Fruit fly (Drosophila melanogaster) whole organism, embryonic: ENCODE measurements around the gene WDR79.

Experiments
- BtbVII ChIP-seq: fragments of 200-800 bp; sonication (Bioruptor generic); optimal IDR thresholded peaks from 3 replicates; lab custom pipeline; 2017; ENCODE audit warnings: missing biosample characterization, mild to moderate bottlenecking, missing genetic modification characterization
- C15 ChIP-seq: fragments of 200-800 bp; sonication (Bioruptor generic); IDR thresholded peaks from 3 replicates; pipeline ENCODE4 v1.3.6; 2022; ENCODE audit warnings: missing biosample characterization, missing genetic modification characterization
- CG11560 ChIP-seq: fragments of 200-800 bp; sonication (Bioruptor generic); IDR thresholded peaks from 3 replicates; pipeline ENCODE4 v1.3.6; 2022; ENCODE audit warnings: missing biosample characterization, missing genetic modification characterization
- CG12104 ChIP-seq: fragments of 200-800 bp; sonication (Bioruptor generic); optimal IDR thresholded peaks from 3 replicates; lab custom pipeline; 2016; ENCODE audit warnings: missing biosample characterization, missing genetic modification characterization
- CG14965 ChIP-seq: fragments of 200-800 bp; sonication (Bioruptor generic); optimal IDR thresholded peaks from 2 replicates; lab custom pipeline; 2016; ENCODE audit warnings: missing biosample characterization, missing genetic modification characterization, borderline replicate concordance
- CG1529 ChIP-seq: fragments of 200-800 bp; sonication (Bioruptor generic); optimal IDR thresholded peaks from 3 replicates; lab custom pipeline; 2018; ENCODE audit warnings: missing biosample characterization, missing genetic modification characterization
- CG16779 ChIP-seq: fragments of 200-800 bp; sonication (Bioruptor generic); IDR thresholded peaks from 2 replicates; pipeline ENCODE4 v1.3.6; 2022; ENCODE audit warnings: missing biosample characterization, missing genetic modification characterization
- CG17361 ChIP-seq: fragments of 200-800 bp; sonication (Bioruptor generic); IDR thresholded peaks from 3 replicates; pipeline ENCODE4 v1.3.6; 2022; ENCODE audit warnings: missing biosample characterization, missing genetic modification characterization
- CG30020 ChIP-seq: fragments of 200-800 bp; optimal IDR thresholded peaks from 2 replicates; lab custom pipeline; 2019; ENCODE audit warnings: missing biosample characterization, mild to moderate bottlenecking, missing genetic modification characterization, moderate library complexity
- CG34224 ChIP-seq: fragments of 200-800 bp; sonication (Bioruptor generic); IDR thresholded peaks from 3 replicates; pipeline ENCODE4 v1.3.6; 2022; ENCODE audit warnings: missing biosample characterization, missing genetic modification characterization; ENCODE audit not compliant: partially characterized antibody
- CG34376 ChIP-seq: fragments of 200-800 bp; sonication (Bioruptor generic); optimal IDR thresholded peaks from 2 replicates; lab custom pipeline; 2018; ENCODE audit warnings: missing biosample characterization, mild to moderate bottlenecking, missing genetic modification characterization
- CG5953 ChIP-seq: fragments of 200-800 bp; sonication (Bioruptor generic); IDR thresholded peaks from 2 replicates; pipeline ENCODE4 v1.3.6; 2022; ENCODE audit warnings: missing biosample characterization, missing genetic modification characterization
- CG6854 ChIP-seq: fragments of 200-800 bp; sonication (Bioruptor generic); optimal IDR thresholded peaks from 3 replicates; lab custom pipeline; 2017; ENCODE audit warnings: missing biosample characterization, mild to moderate bottlenecking, missing genetic modification characterization
- CG7839 ChIP-seq: fragments of 200-800 bp; sonication (Bioruptor generic); optimal IDR thresholded peaks from 3 replicates; lab custom pipeline; 2018; ENCODE audit warnings: missing biosample characterization, mild to moderate bottlenecking, missing genetic modification characterization, moderate library complexity
- CG8388 ChIP-seq: fragments of 200-800 bp; sonication (Bioruptor generic); optimal IDR thresholded peaks from 2 replicates; lab custom pipeline; 2019; ENCODE audit warnings: missing biosample characterization, mild to moderate bottlenecking, missing genetic modification characterization, moderate library complexity
- CG8924 ChIP-seq: fragments of 200-800 bp; optimal IDR thresholded peaks from 3 replicates; lab custom pipeline; 2019; ENCODE audit warnings: missing biosample characterization, mild to moderate bottlenecking, missing genetic modification characterization, moderate library complexity
- Dfd ChIP-seq, 2 experiments: fragments of >200 bp; optimal IDR thresholded peaks; 2 replicates each; lab custom pipeline; 2017; ENCODE audit warnings: missing biosample characterization in 2 of 2, missing genetic modification characterization in 2 of 2
- E2f2 ChIP-seq: fragments of 200-800 bp; sonication (Bioruptor generic); IDR thresholded peaks from 2 replicates; pipeline ENCODE4 v1.3.6; 2022; ENCODE audit warnings: missing biosample characterization, missing genetic modification characterization
- Gug ChIP-seq: fragments of 200-800 bp; sonication (Bioruptor generic); IDR thresholded peaks from 4 replicates; pipeline ENCODE4 v1.3.6; 2022; ENCODE audit warnings: missing biosample characterization, missing genetic modification characterization
- H15 ChIP-seq: fragments of 200-800 bp; sonication (Bioruptor generic); IDR thresholded peaks from 3 replicates; pipeline ENCODE4 v1.3.6; 2022; ENCODE audit warnings: missing biosample characterization, missing genetic modification characterization
- Hr39 ChIP-seq: fragments of >200 bp; optimal IDR thresholded peaks from 2 replicates; lab custom pipeline; 2017
- Hr78 ChIP-seq, 2 experiments: fragments of 200-800 bp in 1 of 2; fragments of >200 bp in 1 of 2; sonication (Bioruptor generic) in 1 of 2; optimal IDR thresholded peaks; 2 replicates each; lab custom pipeline; 2017 to 2019; ENCODE audit warnings: missing biosample characterization in 2 of 2, missing genetic modification characterization in 2 of 2, mild to moderate bottlenecking in 1 of 2, moderate library complexity in 1 of 2
- NFAT ChIP-seq: fragments of 200-800 bp; sonication (Bioruptor generic); IDR thresholded peaks from 2 replicates; pipeline ENCODE4 v1.3.6; 2022; ENCODE audit warnings: missing biosample characterization, missing genetic modification characterization
- NK7.1 ChIP-seq: fragments of 200-800 bp; sonication (Bioruptor generic); optimal IDR thresholded peaks from 3 replicates; lab custom pipeline; 2016; ENCODE audit warnings: missing biosample characterization, missing genetic modification characterization
- Neu2 ChIP-seq: fragments of 200-800 bp; sonication (Bioruptor generic); optimal IDR thresholded peaks from 3 replicates; lab custom pipeline; 2016; ENCODE audit warnings: missing biosample characterization, missing genetic modification characterization, borderline replicate concordance
- Oli ChIP-seq: fragments of 200-800 bp; sonication (Bioruptor generic); optimal IDR thresholded peaks from 2 replicates; lab custom pipeline; 2018; ENCODE audit warnings: missing biosample characterization, mild to moderate bottlenecking, missing genetic modification characterization, moderate library complexity
- Rfx ChIP-seq: fragments of 200-800 bp; sonication (Bioruptor generic); IDR thresholded peaks from 2 replicates; pipeline ENCODE4 v1.3.6; 2022; ENCODE audit warnings: missing biosample characterization, missing genetic modification characterization
- Spps ChIP-seq: fragments of 200-800 bp; sonication (Bioruptor generic); optimal IDR thresholded peaks from 2 replicates; lab custom pipeline; 2018; ENCODE audit warnings: missing biosample characterization, mild to moderate bottlenecking, missing genetic modification characterization
- Sry-β ChIP-seq: fragments of 200-800 bp; sonication (Bioruptor generic); optimal IDR thresholded peaks from 2 replicates; lab custom pipeline; 2018; ENCODE audit warnings: missing biosample characterization, mild to moderate bottlenecking, missing genetic modification characterization, moderate library complexity
- Tbp ChIP-seq: fragments of >200 bp; optimal IDR thresholded peaks from 2 replicates; lab custom pipeline; 2018; ENCODE audit warnings: missing biosample characterization, missing genetic modification characterization
- Vsx1 ChIP-seq: fragments of 200-800 bp; sonication (Bioruptor generic); optimal IDR thresholded peaks from 2 replicates; lab custom pipeline; 2017; ENCODE audit warnings: missing biosample characterization, mild to moderate bottlenecking, missing genetic modification characterization, missing genetic modification reagents
- cad ChIP-seq: fragments of >200 bp; optimal IDR thresholded peaks from 2 replicates; lab custom pipeline; 2017; ENCODE audit warnings: missing biosample characterization, missing genetic modification characterization
- dimm ChIP-seq: fragments of 200-800 bp; sonication (Bioruptor generic); IDR thresholded peaks from 2 replicates; pipeline ENCODE4 v1.3.6; 2022; ENCODE audit warnings: missing biosample characterization, missing genetic modification characterization
- dmrt99B ChIP-seq: fragments of 200-800 bp; sonication (Bioruptor generic); optimal IDR thresholded peaks from 2 replicates; lab custom pipeline; 2018; ENCODE audit warnings: missing biosample characterization, mild to moderate bottlenecking, missing genetic modification characterization, moderate library complexity
- eve ChIP-seq, 2 experiments: fragments of >200 bp; optimal IDR thresholded peaks; 2 replicates each; lab custom pipeline; 2017; ENCODE audit warnings: missing biosample characterization in 2 of 2, missing genetic modification characterization in 2 of 2
- gem ChIP-seq: fragments of 200-800 bp; sonication (Bioruptor generic); optimal IDR thresholded peaks from 2 replicates; lab custom pipeline; 2019; ENCODE audit warnings: missing biosample characterization, mild to moderate bottlenecking, missing genetic modification characterization, moderate library complexity
- grn ChIP-seq: fragments of 200-800 bp; sonication (Bioruptor generic); optimal IDR thresholded peaks from 3 replicates; lab custom pipeline; 2017; ENCODE audit warnings: missing biosample characterization, missing genetic modification characterization
- luna ChIP-seq: fragments of 200-800 bp; sonication (Bioruptor generic); optimal IDR thresholded peaks from 2 replicates; lab custom pipeline; 2016; ENCODE audit warnings: missing biosample characterization, missing genetic modification characterization
- nerfin-1 ChIP-seq: fragments of 200-800 bp; sonication (Bioruptor generic); optimal IDR thresholded peaks from 3 replicates; lab custom pipeline; 2019; ENCODE audit warnings: missing biosample characterization, mild to moderate bottlenecking, missing genetic modification characterization, moderate library complexity
- oc ChIP-seq: fragments of 200-800 bp; sonication (Bioruptor generic); optimal IDR thresholded peaks from 2 replicates; lab custom pipeline; 2018; ENCODE audit warnings: missing biosample characterization, mild to moderate bottlenecking, missing genetic modification characterization, moderate library complexity
- p53 ChIP-seq: fragments of 200-800 bp; sonication (Bioruptor generic); optimal IDR thresholded peaks from 2 replicates; lab custom pipeline; 2016; ENCODE audit warnings: missing biosample characterization, missing genetic modification characterization
- pum ChIP-seq: fragments of 200-800 bp; sonication (Bioruptor generic); optimal IDR thresholded peaks from 2 replicates; lab custom pipeline; 2016; ENCODE audit warnings: missing biosample characterization, missing genetic modification characterization
- pzg ChIP-seq: fragments of 200-800 bp; sonication (Bioruptor generic); optimal IDR thresholded peaks from 3 replicates; lab custom pipeline; 2018; ENCODE audit warnings: missing biosample characterization, mild to moderate bottlenecking, missing genetic modification characterization, moderate library complexity
- seq ChIP-seq: fragments of 200-800 bp; sonication (Bioruptor generic); IDR thresholded peaks from 2 replicates; pipeline ENCODE4 v1.3.6; 2022; ENCODE audit warnings: missing biosample characterization, missing genetic modification characterization
- so ChIP-seq: fragments of 200-800 bp; sonication (Bioruptor generic); IDR thresholded peaks from 3 replicates; pipeline ENCODE4 v1.3.6; 2022; ENCODE audit warnings: missing biosample characterization, missing genetic modification characterization
- sob ChIP-seq: fragments of 200-800 bp; sonication (Bioruptor generic); IDR thresholded peaks from 2 replicates; pipeline ENCODE4 v1.3.6; 2022; ENCODE audit warnings: missing biosample characterization, missing genetic modification characterization
- stc ChIP-seq: fragments of 200-800 bp; sonication (Bioruptor generic); IDR thresholded peaks from 2 replicates; pipeline ENCODE4 v1.3.6; 2022; ENCODE audit warnings: missing biosample characterization, missing genetic modification characterization
- tap ChIP-seq: fragments of 200-800 bp; optimal IDR thresholded peaks from 3 replicates; lab custom pipeline; 2019; ENCODE audit warnings: missing biosample characterization, mild to moderate bottlenecking, missing genetic modification characterization, moderate library complexity
- zen ChIP-seq: fragments of 200-800 bp; sonication (Bioruptor generic); optimal IDR thresholded peaks from 3 replicates; lab custom pipeline; 2018; ENCODE audit warnings: missing biosample characterization, mild to moderate bottlenecking, missing genetic modification characterization, moderate library complexity

Gene WDR79

DNA sequence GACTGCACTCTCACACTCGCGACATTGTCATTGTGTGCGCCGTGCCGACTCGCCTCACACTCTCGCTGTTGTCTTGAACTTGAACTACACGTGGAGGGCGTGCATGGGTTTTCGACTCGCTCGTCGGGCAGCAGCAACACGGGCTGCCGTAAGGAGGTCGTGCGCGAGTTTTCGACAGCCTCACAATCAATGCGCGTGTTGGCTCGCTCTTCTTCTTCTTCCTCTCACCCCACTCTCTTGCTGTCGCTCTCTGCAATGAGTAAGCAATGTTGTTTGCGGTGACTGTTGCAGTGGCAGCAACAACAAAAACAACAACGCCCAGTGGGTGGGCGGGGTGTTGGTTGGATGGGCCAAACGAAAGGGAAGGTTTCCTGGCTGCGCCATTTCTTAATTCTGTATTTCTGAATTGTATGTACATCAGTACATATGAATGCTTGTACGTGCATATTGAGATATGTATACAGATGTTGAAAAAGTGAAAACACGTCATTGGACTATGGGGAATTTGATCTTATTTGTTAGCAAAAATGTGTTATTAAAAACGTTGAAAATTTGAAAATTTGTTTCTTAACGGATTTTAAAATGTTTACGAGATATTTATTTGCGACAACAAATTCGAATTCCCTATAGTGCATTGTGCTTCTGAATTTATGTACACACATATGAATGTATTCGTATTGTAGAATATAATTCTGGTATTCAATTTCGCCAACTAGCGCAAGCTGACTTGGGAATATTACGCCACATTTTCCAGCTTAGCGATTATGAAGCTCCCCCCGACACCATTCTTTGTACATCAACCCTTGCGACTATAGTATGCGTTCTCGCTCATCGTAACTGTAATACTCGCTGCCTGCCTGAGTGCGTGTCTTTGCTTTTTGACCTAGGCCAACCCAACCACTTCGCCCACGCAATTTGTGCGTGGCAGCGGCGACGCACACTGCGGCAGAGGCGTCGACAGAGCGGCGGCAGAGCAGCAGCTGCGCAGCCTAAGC lies 38.9 kb downstream of the WDR79 start (continued):
- TF ChIP-seq CG8388 (GFP tag; lab: Kevin White, UChicago) = peak; percentile 38
- TF ChIP-seq CG34224 (GFP tag; lab: Robert Waterston, UW) = peak; percentile 64; the same call in 2 of the 3 replicates
- no peak for TF ChIP-seq Rfx (GFP tag; lab: Robert Waterston, UW)
- peak; percentile 68 for TF ChIP-seq oc (tag; lab: Kevin White, UChicago)
- peak; percentile 58 for TF ChIP-seq sob (GFP tag; lab: Robert Waterston, UW)
- peak; percentile 25 for TF ChIP-seq Vsx1
- peak; percentile 51; the same call in 1 of the 2 replicates for TF ChIP-seq NFAT (GFP tag; lab: Robert Waterston, UW)
- TF ChIP-seq stc = no peak
- peak; percentile 52; the same call in 2 of the 3 replicates for TF ChIP-seq so
- no peak for TF ChIP-seq CG17361
- TF ChIP-seq Gug (GFP tag; lab: Robert Waterston, UW) = no peak
- no peak for TF ChIP-seq Tbp (GFP tag; lab: Kevin White, UChicago)
- TF ChIP-seq Spps = no peak
- TF ChIP-seq H15 = no peak
- TF ChIP-seq E2f2 = no peak
- peak; percentile 55 for TF ChIP-seq CG7839
- no peak for TF ChIP-seq pzg (GFP tag; lab: Kevin White, UChicago)
- TF ChIP-seq dmrt99B (tag; lab: Kevin White, UChicago) = peak; percentile 10
- TF ChIP-seq zen (tag; lab: Kevin White, UChicago) = peak; percentile 67
- no peak for TF ChIP-seq cad
- TF ChIP-seq BtbVII = no peak
- TF ChIP-seq gem (tag; lab: Kevin White, UChicago) = peak; percentile 63
- TF ChIP-seq CG16779 = no peak
- no peak for TF ChIP-seq Dfd (GFP tag; optimal IDR thresholded peaks at IDR 0.05; lab: Kevin White, UChicago)
- peak; percentile 62; the same call in 1 of the 2 replicates for TF ChIP-seq seq (GFP tag; lab: Robert Waterston, UW)
- peak; percentile 12 for TF ChIP-seq tap (tag; lab: Kevin White, UChicago)
- TF ChIP-seq Hr39 = no peak
- TF ChIP-seq luna (GFP tag; lab: Kevin White, UChicago) = no peak
- TF ChIP-seq CG5953 = 0 out of 2 replicates have a peak, but pooled peaks have one; percentile 20
- peak; percentile 76 for TF ChIP-seq nerfin-1 (tag; lab: Kevin White, UChicago)
- TF ChIP-seq Sry-β (GFP tag; lab: Kevin White, UChicago) = no peak
- no peak for TF ChIP-seq CG6854
- TF ChIP-seq CG8924 (tag; lab: Kevin White, UChicago) = peak; percentile 62
- no peak for TF ChIP-seq Oli (tag; lab: Kevin White, UChicago)
- no peak for TF ChIP-seq dimm (GFP tag; lab: Robert Waterston, UW)
- no peak for TF ChIP-seq CG12104 (GFP tag; lab: Kevin White, UChicago)
- TF ChIP-seq Neu2 = no peak
- no peak for TF ChIP-seq CG30020 (tag; lab: Kevin White, UChicago)
- peak in 1 of 2 experiments; percentile 82 for TF ChIP-seq Hr78 (GFP tag; optimal IDR thresholded peaks at IDR 0.05; lab: Kevin White, UChicago)
- peak; percentile 58 for TF ChIP-seq CG34376
- no peak for TF ChIP-seq pum (GFP tag; lab: Kevin White, UChicago)
- no peak for TF ChIP-seq C15 (GFP tag; lab: Robert Waterston, UW)
- no peak for TF ChIP-seq CG11560 (tag; lab: Robert Waterston, UW)
- no peak for TF ChIP-seq CG1529 (GFP tag; lab: Kevin White, UChicago)
- no peak for TF ChIP-seq eve (GFP tag; optimal IDR thresholded peaks at IDR 0.05; lab: Kevin White, UChicago)
- TF ChIP-seq p53 (GFP tag; lab: Kevin White, UChicago) = no peak
- TF ChIP-seq CG14965 (GFP tag; lab: Kevin White, UChicago) = no peak
- TF ChIP-seq grn (GFP tag; lab: Kevin White, UChicago) = peak; percentile 13
- TF ChIP-seq NK7.1 (GFP tag; lab: Kevin White, UChicago) = no peak
